Worm (Caenorhabditis elegans): Measurements from ENCODE around the gene T27E4.5.

T27E4.5 gene

DNA sequence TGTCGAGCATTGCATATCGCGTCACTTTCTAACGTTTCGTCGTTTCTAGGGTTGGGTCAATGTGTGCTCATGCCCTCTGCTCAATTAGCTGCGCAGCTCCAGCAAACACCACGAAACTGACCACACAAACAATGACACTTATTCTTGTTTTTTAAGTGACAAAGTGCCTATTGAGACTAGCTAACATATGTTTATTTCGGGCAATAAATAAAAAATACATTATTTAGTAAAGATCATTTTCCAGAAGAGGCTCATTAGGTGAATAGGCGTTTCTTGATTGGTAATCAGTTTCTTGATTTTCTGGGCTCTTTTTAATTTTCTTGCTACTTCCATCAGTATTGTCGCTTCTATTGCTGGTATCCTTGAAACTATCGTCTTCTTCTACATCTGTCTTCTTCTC lies at the start of gene T27E4.5:
TSS of gene T27E4.5 (minus strand) at position 101 of the 400 bp plus-strand sequence.
- TF ChIP-seq lsy-2 (tag; optimal IDR thresholded peaks at IDR 0.05): no peak
- TF ChIP-seq swsn-7 (tag; optimal IDR thresholded peaks at IDR 0.05): no peak
- no peak for TF ChIP-seq nhr-47 (tag; optimal IDR thresholded peaks at IDR 0.05)
- no peak for TF ChIP-seq efl-3 (GFP tag; optimal IDR thresholded peaks at IDR 0.05)

DNA sequence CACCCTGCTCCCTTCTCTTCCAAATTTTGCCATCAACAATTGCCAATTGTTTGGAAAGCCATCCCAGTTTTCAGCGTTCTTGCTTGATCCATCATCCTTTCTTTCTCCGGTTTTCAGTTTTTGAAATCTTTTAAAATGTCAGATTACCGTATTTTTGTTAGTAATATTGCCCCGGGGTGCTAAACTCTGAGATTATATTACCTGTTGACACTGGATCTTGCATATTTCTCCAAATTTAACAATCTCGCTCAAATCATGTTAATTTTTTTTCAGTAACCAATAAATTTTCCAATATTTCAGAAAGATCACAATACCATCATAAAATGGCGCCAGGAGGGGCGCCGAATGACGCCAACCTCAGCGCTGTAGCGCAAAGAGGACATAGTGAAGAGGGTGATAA lies 42.9 kb upstream of the T27E4.5 start, which contains the start of gene F21C10.7:
TSS of gene F21C10.7 (plus strand) at position 301 of the 400 bp plus-strand sequence.
- no peak for TF ChIP-seq nhr-90 (tag; optimal IDR thresholded peaks at IDR 0.05; ENCODE audit: poor library complexity)
- no peak for TF ChIP-seq sox-4 (tag; optimal IDR thresholded peaks at IDR 0.05)
- no peak for TF ChIP-seq swsn-7 (tag; optimal IDR thresholded peaks at IDR 0.05)
- TF ChIP-seq ama-1 (optimal IDR thresholded peaks at IDR 0.05): no peak
- no peak for TF ChIP-seq alr-1 (tag; optimal IDR thresholded peaks at IDR 0.05; ENCODE audit: borderline replicate concordance)
- no peak for TF ChIP-seq unc-62 (GFP tag; optimal IDR thresholded peaks at IDR 0.05)
- no peak for TF ChIP-seq nhr-19 (GFP tag; conservative IDR thresholded peaks at IDR 0.05)

DNA sequence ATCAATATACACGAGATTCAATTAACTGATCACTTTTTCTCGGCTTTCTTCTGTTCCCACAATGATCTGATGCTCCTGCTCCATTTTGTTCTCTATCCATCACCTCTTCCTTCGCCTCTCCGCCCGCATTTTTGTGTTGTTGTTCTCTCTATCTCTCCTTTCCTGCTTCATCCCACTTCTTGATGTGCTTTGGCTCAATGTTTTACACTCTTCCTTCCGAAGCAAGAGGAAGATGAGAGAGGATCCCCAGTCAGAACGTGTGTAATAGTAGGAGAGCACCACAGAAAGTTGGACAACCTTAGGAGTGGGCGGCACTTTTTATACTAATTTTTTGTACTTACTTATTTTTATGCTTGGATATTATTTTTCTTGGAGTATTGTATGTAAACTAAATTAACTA lies 42.4 kb upstream of the T27E4.5 start:
- TF ChIP-seq rnt-1 (tag; optimal IDR thresholded peaks at IDR 0.05): peak; percentile 9
- TF ChIP-seq lin-14 (GFP tag; optimal IDR thresholded peaks at IDR 0.05): peak; percentile 76
- no peak for TF ChIP-seq unc-130 (tag; optimal IDR thresholded peaks at IDR 0.05)

DNA sequence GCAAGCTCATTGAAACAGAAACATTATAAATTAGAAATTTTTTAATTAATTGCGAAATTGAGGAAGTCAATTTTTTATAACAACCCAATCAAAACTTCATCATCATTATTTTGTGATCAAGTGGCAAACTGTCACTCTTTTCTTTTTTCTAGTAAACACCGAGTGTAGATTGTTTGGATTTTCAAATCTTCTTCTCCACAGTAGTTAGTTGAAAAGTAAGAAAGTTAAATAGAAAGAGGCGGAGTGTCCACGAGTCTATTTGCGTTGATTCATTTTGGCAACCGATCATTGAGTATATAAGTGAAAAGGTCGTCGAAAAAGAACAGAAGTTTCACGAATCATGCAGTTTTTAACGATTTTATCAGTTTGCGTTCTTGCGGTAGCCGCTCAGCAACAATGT lies 39.7 kb upstream of the T27E4.5 start, which contains the start of gene pqn-31:
TSS of gene pqn-31 (plus strand) at position 301 of the 400 bp plus-strand sequence.
- TF ChIP-seq unc-98 (GFP tag; IDR thresholded peaks at IDR 0.05) (no peak), dsc-1 (tag; optimal IDR thresholded peaks at IDR 0.05) (no peak), vab-15 (tag; optimal IDR thresholded peaks at IDR 0.05) (no peak), nhr-28 (tag; optimal IDR thresholded peaks at IDR 0.05) (no peak), ztf-11 (tag; optimal IDR thresholded peaks at IDR 0.05) (no peak), nhr-19 (GFP tag; conservative IDR thresholded peaks at IDR 0.05) (no peak), irx-1 (tag; optimal IDR thresholded peaks at IDR 0.05) (no peak), elt-2 (tag; optimal IDR thresholded peaks at IDR 0.05) (no peak), sox-4 (tag; optimal IDR thresholded peaks at IDR 0.05) (no peak), fos-1 (tag; optimal IDR thresholded peaks at IDR 0.05) (no peak), skn-1 (tag; optimal IDR thresholded peaks at IDR 0.05) (no peak), nhr-71 (tag; optimal IDR thresholded peaks at IDR 0.05) (no peak), lin-13 (GFP tag; optimal IDR thresholded peaks at IDR 0.05) (no peak)

DNA sequence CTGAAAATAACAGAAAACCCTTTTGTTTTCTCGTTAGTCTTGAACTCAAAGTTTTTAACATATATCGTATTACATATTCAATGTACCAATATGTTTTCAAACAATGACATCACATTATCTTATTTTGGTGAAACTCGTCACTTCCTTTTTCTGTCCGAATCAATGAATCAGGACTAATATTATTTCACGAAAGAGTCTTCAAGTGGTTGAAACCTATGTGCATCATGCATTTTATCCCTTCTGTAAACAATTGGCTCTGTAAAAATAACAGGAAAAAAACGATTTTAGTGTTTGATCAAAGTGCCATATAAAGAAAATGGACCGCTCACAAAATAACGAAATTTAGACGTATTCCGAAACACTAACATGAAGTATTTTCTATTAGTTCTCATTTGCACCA lies 38.6 kb upstream of the T27E4.5 start, which contains the start of gene F21C10.18:
TSS of gene F21C10.18 (plus strand) at position 301 of the 400 bp plus-strand sequence.
- TF ChIP-seq elt-2 (tag; optimal IDR thresholded peaks at IDR 0.05) (no peak), egl-13 (tag; optimal IDR thresholded peaks at IDR 0.05) (no peak), C34B4.2 (tag; optimal IDR thresholded peaks at IDR 0.05) (no peak), isw-1 (GFP tag; IDR thresholded peaks at IDR 0.05) (no peak), hlh-17 (GFP tag; optimal IDR thresholded peaks at IDR 0.05; ENCODE audit: borderline replicate concordance) (no peak), pag-3 (tag; optimal IDR thresholded peaks at IDR 0.05; ENCODE audit: borderline replicate concordance, insufficient read depth) (no peak), ama-1 (optimal IDR thresholded peaks at IDR 0.05) (no peak), lsy-2 (tag; optimal IDR thresholded peaks at IDR 0.05) (no peak), hlh-4 (tag; optimal IDR thresholded peaks at IDR 0.05) (no peak), ztf-4 (tag; optimal IDR thresholded peaks at IDR 0.05) (no peak), ztf-11 (tag; optimal IDR thresholded peaks at IDR 0.05) (no peak), unc-62 (GFP tag; optimal IDR thresholded peaks at IDR 0.05) (no peak)

DNA sequence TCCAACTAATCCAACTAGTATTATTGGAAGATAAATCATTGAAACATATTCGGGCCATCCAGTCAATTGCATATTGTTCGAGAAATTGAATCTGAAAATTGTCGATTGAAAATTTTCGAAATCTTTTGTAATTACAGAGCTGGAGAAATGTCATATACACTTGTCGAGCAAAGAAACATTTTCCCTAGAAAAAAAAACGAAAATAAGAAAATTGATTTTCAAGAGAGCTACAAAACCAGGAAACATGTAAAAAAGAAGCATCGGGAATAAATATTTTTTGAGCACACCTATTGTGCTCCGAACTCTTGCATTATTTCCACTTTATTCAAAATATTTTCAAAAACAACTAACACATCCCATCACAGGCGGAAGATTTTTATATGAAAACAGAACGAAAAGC lies 31.5 kb upstream of the T27E4.5 start, which contains the start of gene frpr-6:
TSS of gene frpr-6 (minus strand) at position 101 of the 400 bp plus-strand sequence.
- TF ChIP-seq pag-3 (tag; optimal IDR thresholded peaks at IDR 0.05; ENCODE audit: borderline replicate concordance, insufficient read depth) (no peak), unc-130 (tag; optimal IDR thresholded peaks at IDR 0.05) (no peak), sup-37 (GFP tag; optimal IDR thresholded peaks at IDR 0.05) (no peak)
